Worm (Caenorhabditis elegans) whole organism, L2 larva: ENCODE data around the gene clc-4.

Experiments used
- C34F6.9 ChIP-seq: fragments of 150-350 bp; optimal IDR thresholded peaks from 2 replicates; lab custom pipeline; 2014; ENCODE audit warnings: missing biosample characterization, missing genetic modification characterization
- F13H6.1 ChIP-seq: sonication (generic microtip); optimal IDR thresholded peaks from 2 replicates; lab custom pipeline; 2016; ENCODE audit warnings: missing genetic modification characterization, missing compliant biosample characterization
- R02D3.7 ChIP-seq: fragments of 150-350 bp; optimal IDR thresholded peaks from 2 replicates; lab custom pipeline; 2014; ENCODE audit warnings: missing biosample characterization, missing genetic modification characterization
- Y55F3AM.14 ChIP-seq: fragments of 200-800 bp; sonication (Bioruptor generic); optimal IDR thresholded peaks from 2 replicates; lab custom pipeline; 2018; ENCODE audit warnings: mild to moderate bottlenecking, missing genetic modification characterization, missing compliant biosample characterization
- ZK546.5 ChIP-seq: sonication (generic microtip); optimal IDR thresholded peaks from 2 replicates; lab custom pipeline; 2017; ENCODE audit warnings: missing biosample characterization, missing genetic modification characterization
- alr-1 ChIP-seq: fragments of 150-350 bp; optimal IDR thresholded peaks from 2 replicates; lab custom pipeline; 2014; ENCODE audit warnings: missing biosample characterization, missing genetic modification characterization
- aly-2 ChIP-seq: fragments of 150-350 bp; optimal IDR thresholded peaks from 2 replicates; lab custom pipeline; 2014; ENCODE audit warnings: missing biosample characterization, missing genetic modification characterization
- ama-1 ChIP-seq: fragments of 150-350 bp; optimal IDR thresholded peaks from 2 replicates; lab custom pipeline; 2018; ENCODE audit warnings: inconsistent platforms
- ceh-16 ChIP-seq: fragments of 150-350 bp; optimal IDR thresholded peaks from 2 replicates; lab custom pipeline; 2014; ENCODE audit warnings: missing biosample characterization, missing genetic modification characterization
- ceh-82 ChIP-seq: fragments of 150-350 bp; optimal IDR thresholded peaks from 2 replicates; lab custom pipeline; 2014; ENCODE audit warnings: missing biosample characterization, missing genetic modification characterization
- crh-2 ChIP-seq: sonication (generic microtip); optimal IDR thresholded peaks from 2 replicates; lab custom pipeline; 2017; ENCODE audit warnings: missing biosample characterization, missing genetic modification characterization
- dmd-4 ChIP-seq: sonication (generic microtip); optimal IDR thresholded peaks from 2 replicates; lab custom pipeline; 2017; ENCODE audit warnings: missing biosample characterization, missing genetic modification characterization
- egl-27 ChIP-seq: sonication (generic microtip); optimal IDR thresholded peaks from 3 replicates; lab custom pipeline; 2017; ENCODE audit warnings: missing biosample characterization, missing genetic modification reagents, missing genetic modification characterization
- elt-1 ChIP-seq: fragments of 150-350 bp; optimal IDR thresholded peaks from 2 replicates; lab custom pipeline; 2014; ENCODE audit warnings: missing biosample characterization, missing genetic modification characterization
- elt-3 ChIP-seq: sonication (generic microtip); optimal IDR thresholded peaks from 2 replicates; lab custom pipeline; 2017; ENCODE audit warnings: missing biosample characterization, missing genetic modification characterization
- fos-1 ChIP-seq: fragments of 150-350 bp; optimal IDR thresholded peaks from 2 replicates; lab custom pipeline; 2014; ENCODE audit warnings: missing biosample characterization, missing genetic modification characterization
- gmeb-1 ChIP-seq: fragments of 150-350 bp; optimal IDR thresholded peaks from 2 replicates; lab custom pipeline; 2014; ENCODE audit warnings: missing biosample characterization, missing genetic modification characterization
- lin-11 ChIP-seq: fragments of 150-350 bp; sonication (generic microtip); optimal IDR thresholded peaks from 2 replicates; lab custom pipeline; 2014; ENCODE audit warnings: missing biosample characterization, missing genetic modification characterization, inconsistent platforms, mixed read lengths
- lin-13 ChIP-seq: fragments of 150-350 bp; optimal IDR thresholded peaks from 2 replicates; lab custom pipeline; 2014; ENCODE audit warnings: missing biosample characterization, missing genetic modification reagents, missing genetic modification characterization
- lin-39 ChIP-seq: fragments of 150-350 bp; optimal IDR thresholded peaks from 2 replicates; lab custom pipeline; 2014; ENCODE audit warnings: missing biosample characterization, missing genetic modification reagents, missing genetic modification characterization
- lsy-2 ChIP-seq, 2 experiments: fragments of 150-350 bp in 1 of 2; sonication (generic microtip) in 1 of 2; optimal IDR thresholded peaks; 2 replicates each; lab custom pipeline; 2014 to 2017; ENCODE audit warnings: missing biosample characterization in 2 of 2, missing genetic modification characterization in 2 of 2
- mab-5 ChIP-seq: fragments of 150-350 bp; optimal IDR thresholded peaks from 2 replicates; lab custom pipeline; 2014; ENCODE audit warnings: missing biosample characterization, missing genetic modification characterization
- mbf-1 ChIP-seq: sonication (generic microtip); optimal IDR thresholded peaks from 2 replicates; lab custom pipeline; 2017; ENCODE audit warnings: missing biosample characterization, missing genetic modification characterization
- mdl-1 ChIP-seq, 2 experiments: fragments of 150-350 bp in 1 of 2; sonication (generic microtip) in 1 of 2; optimal IDR thresholded peaks; 2 replicates each; lab custom pipeline; 2017; ENCODE audit warnings: missing biosample characterization in 2 of 2, missing genetic modification characterization in 2 of 2
- nhr-10 ChIP-seq: sonication (generic microtip); optimal IDR thresholded peaks from 2 replicates; lab custom pipeline; 2017; ENCODE audit warnings: missing biosample characterization, missing genetic modification characterization
- nhr-11 ChIP-seq: fragments of 150-350 bp; optimal IDR thresholded peaks from 2 replicates; lab custom pipeline; 2014; ENCODE audit warnings: missing biosample characterization, missing genetic modification characterization
- nhr-12 ChIP-seq: fragments of 150-350 bp; optimal IDR thresholded peaks from 2 replicates; lab custom pipeline; 2014; ENCODE audit warnings: missing biosample characterization, missing genetic modification characterization
- nhr-129 ChIP-seq: fragments of 150-350 bp; optimal IDR thresholded peaks from 2 replicates; lab custom pipeline; 2014; ENCODE audit warnings: missing biosample characterization, missing genetic modification characterization
- nhr-21 ChIP-seq: fragments of 150-350 bp; optimal IDR thresholded peaks from 2 replicates; lab custom pipeline; 2014; ENCODE audit warnings: missing biosample characterization, missing genetic modification characterization
- nhr-23 ChIP-seq: fragments of 150-350 bp; optimal IDR thresholded peaks from 2 replicates; lab custom pipeline; 2014; ENCODE audit warnings: missing biosample characterization, missing genetic modification reagents, missing genetic modification characterization
- nhr-237 ChIP-seq: fragments of 150-350 bp; optimal IDR thresholded peaks from 2 replicates; lab custom pipeline; 2014; ENCODE audit warnings: missing biosample characterization, missing genetic modification characterization
- nhr-25 ChIP-seq: fragments of 150-350 bp; sonication (generic microtip); optimal IDR thresholded peaks from 3 replicates; lab custom pipeline; 2014; ENCODE audit warnings: missing biosample characterization, missing genetic modification characterization
- nhr-6 ChIP-seq: fragments of 150-350 bp; optimal IDR thresholded peaks from 2 replicates; lab custom pipeline; 2014; ENCODE audit warnings: missing biosample characterization, missing genetic modification characterization
- nhr-77 ChIP-seq: fragments of 150-350 bp; optimal IDR thresholded peaks from 2 replicates; lab custom pipeline; 2014; ENCODE audit warnings: missing biosample characterization, missing genetic modification characterization
- peb-1 ChIP-seq: fragments of 150-350 bp; optimal IDR thresholded peaks from 2 replicates; lab custom pipeline; 2014; ENCODE audit warnings: missing biosample characterization, missing genetic modification characterization
- sem-4 ChIP-seq: fragments of 150-350 bp; optimal IDR thresholded peaks from 2 replicates; lab custom pipeline; 2014; ENCODE audit warnings: missing biosample characterization, missing genetic modification reagents, missing genetic modification characterization
- skn-1 ChIP-seq: sonication (generic microtip); optimal IDR thresholded peaks from 2 replicates; lab custom pipeline; 2017; ENCODE audit warnings: missing biosample characterization, missing genetic modification characterization
- sma-3 ChIP-seq: sonication (generic microtip); optimal IDR thresholded peaks from 2 replicates; lab custom pipeline; 2016; ENCODE audit warnings: missing genetic modification reagents, missing genetic modification characterization, missing compliant biosample characterization
- sma-9 ChIP-seq, 2 experiments: fragments of 150-350 bp in 1 of 2; sonication (generic microtip) in 1 of 2; optimal IDR thresholded peaks; 2 replicates each; lab custom pipeline; 2014 to 2016; ENCODE audit warnings: missing genetic modification characterization in 2 of 2, mild to moderate bottlenecking in 1 of 2, missing biosample characterization in 1 of 2, missing compliant biosample characterization in 1 of 2, missing genetic modification reagents in 1 of 2, moderate library complexity in 1 of 2
- snpc-4 ChIP-seq: fragments of 150-350 bp; optimal IDR thresholded peaks from 2 replicates; lab custom pipeline; 2014; ENCODE audit warnings: missing biosample characterization, missing genetic modification characterization
- unc-39 ChIP-seq: fragments of 150-350 bp; optimal IDR thresholded peaks from 2 replicates; lab custom pipeline; 2014; ENCODE audit warnings: missing biosample characterization, missing genetic modification characterization
- unc-55 ChIP-seq: fragments of 150-350 bp; sonication (generic microtip); optimal IDR thresholded peaks from 3 replicates; lab custom pipeline; 2014; ENCODE audit warnings: missing biosample characterization, missing genetic modification reagents, missing genetic modification characterization
- unc-62 ChIP-seq: fragments of 150-350 bp; optimal IDR thresholded peaks from 2 replicates; lab custom pipeline; 2014; ENCODE audit warnings: missing biosample characterization, missing genetic modification reagents, missing genetic modification characterization
- zag-1 ChIP-seq: fragments of 150-350 bp; optimal IDR thresholded peaks from 2 replicates; lab custom pipeline; 2014; ENCODE audit warnings: missing biosample characterization, missing genetic modification characterization
- ztf-1 ChIP-seq: fragments of 200-800 bp; sonication (Bioruptor generic); conservative IDR thresholded peaks from 2 replicates; pipeline ENCODE4 v1.3.6; 2022; ENCODE audit warnings: missing genetic modification characterization, missing compliant biosample characterization
- ztf-11 ChIP-seq: sonication (generic microtip); optimal IDR thresholded peaks from 2 replicates; lab custom pipeline; 2017; ENCODE audit warnings: missing biosample characterization, missing genetic modification characterization
- ztf-4 ChIP-seq: fragments of 150-350 bp; optimal IDR thresholded peaks from 2 replicates; lab custom pipeline; 2014; ENCODE audit warnings: missing biosample characterization, missing genetic modification characterization

The clc-4 gene

ce11 chrX:10766966-10767644, 16.6 kb downstream of the clc-4 start:
- no peak for TF ChIP-seq lin-11
- no peak for TF ChIP-seq dmd-4 (tag; lab: Kevin White, UChicago)
- TF ChIP-seq mdl-1 (tag; optimal IDR thresholded peaks at IDR 0.05; lab: Kevin White, UChicago) = peak in 1 of 2 experiments; percentile 24
- no peak for TF ChIP-seq nhr-10 (tag; lab: Kevin White, UChicago)
- no peak for TF ChIP-seq unc-55 (GFP tag; lab: Kevin White, UChicago)
- TF ChIP-seq F13H6.1 = peak; percentile 76
- TF ChIP-seq R02D3.7 (tag; lab: Kevin White, UChicago) = no peak
- TF ChIP-seq C34F6.9 (tag; lab: Kevin White, UChicago) = peak; percentile 1
- no peak for TF ChIP-seq ama-1 (lab: Kevin White, UChicago)
- no peak for TF ChIP-seq nhr-77
- no peak for TF ChIP-seq ztf-1 (GFP tag; lab: Robert Waterston, UW)
- no peak for TF ChIP-seq mbf-1 (tag; lab: Kevin White, UChicago)
- peak; percentile 30 for TF ChIP-seq nhr-129
- TF ChIP-seq elt-1 (tag; lab: Kevin White, UChicago) = no peak
- no peak for TF ChIP-seq skn-1 (tag; lab: Kevin White, UChicago)
- TF ChIP-seq egl-27 (tag; lab: Kevin White, UChicago) = no peak
- no peak for TF ChIP-seq mab-5 (tag; lab: Kevin White, UChicago)
- no peak for TF ChIP-seq unc-39 (tag; lab: Kevin White, UChicago)
- TF ChIP-seq nhr-21 (tag; lab: Kevin White, UChicago) = no peak
- TF ChIP-seq unc-62 (GFP tag; lab: Kevin White, UChicago) = no peak
- TF ChIP-seq nhr-23 = no peak
- TF ChIP-seq ztf-11 = no peak
- TF ChIP-seq lin-13 (GFP tag; lab: Kevin White, UChicago) = peak; percentile 48
- no peak for TF ChIP-seq ceh-82 (tag; lab: Kevin White, UChicago)
- no peak for TF ChIP-seq nhr-237 (tag; lab: Kevin White, UChicago)
- no peak for TF ChIP-seq nhr-11 (tag; lab: Kevin White, UChicago)
- TF ChIP-seq ztf-4 (tag; lab: Kevin White, UChicago) = no peak
- no peak for TF ChIP-seq ZK546.5 (tag; lab: Kevin White, UChicago)
- TF ChIP-seq Y55F3AM.14 = no peak
- peak; percentile 22 for TF ChIP-seq sma-9 (GFP tag; optimal IDR thresholded peaks at IDR 0.05; lab: Kevin White, UChicago)
- TF ChIP-seq sma-9 (tag; optimal IDR thresholded peaks at IDR 0.05; lab: Kevin White, UChicago) = no peak
- TF ChIP-seq, all 48 proteins: peak for 6

ce11 chrX:10766123-10766622, 17.5 kb downstream of the clc-4 start:
- TF ChIP-seq nhr-237 (tag; lab: Kevin White, UChicago) = peak; percentile 60
- TF ChIP-seq sma-3 (GFP tag; lab: Kevin White, UChicago) = peak; percentile 98
- peak; percentile 95 for TF ChIP-seq zag-1 (tag; lab: Kevin White, UChicago)
- TF ChIP-seq nhr-12 = peak; percentile 44
- TF ChIP-seq elt-3 = no peak
- TF ChIP-seq nhr-25 = peak; percentile 95
- TF ChIP-seq nhr-21 (tag; lab: Kevin White, UChicago) = peak; percentile 97
- peak; percentile 98 for TF ChIP-seq nhr-6 (tag; lab: Kevin White, UChicago)
- no peak for TF ChIP-seq skn-1 (tag; lab: Kevin White, UChicago)
- peak; percentile 93 for TF ChIP-seq unc-55 (GFP tag; lab: Kevin White, UChicago)
- peak; percentile 94 for TF ChIP-seq unc-62 (GFP tag; lab: Kevin White, UChicago)
- peak; percentile 85 for TF ChIP-seq snpc-4 (tag; lab: Kevin White, UChicago)
- peak; percentile 94 for TF ChIP-seq mab-5 (tag; lab: Kevin White, UChicago)
- peak; percentile 83 for TF ChIP-seq nhr-10 (tag; lab: Kevin White, UChicago)
- TF ChIP-seq egl-27 (tag; lab: Kevin White, UChicago) = peak; percentile 99
- TF ChIP-seq nhr-11 (tag; lab: Kevin White, UChicago) = no peak
- peak; percentile 95 for TF ChIP-seq lin-11
- peak; percentile 89 for TF ChIP-seq ceh-16 (tag; lab: Kevin White, UChicago)
- no peak for TF ChIP-seq mbf-1 (tag; lab: Kevin White, UChicago)
- TF ChIP-seq gmeb-1 = peak; percentile 73
- TF ChIP-seq F13H6.1 = peak; percentile 100
- TF ChIP-seq sem-4 (tag; lab: Kevin White, UChicago) = peak; percentile 95
- peak; percentile 29 for TF ChIP-seq ceh-82 (tag; lab: Kevin White, UChicago)
- no peak for TF ChIP-seq aly-2 (tag; lab: Kevin White, UChicago)
- TF ChIP-seq unc-39 (tag; lab: Kevin White, UChicago) = no peak
- TF ChIP-seq lsy-2 (tag; optimal IDR thresholded peaks at IDR 0.05; lab: Kevin White, UChicago) = peak; percentile 62 to 94
- TF ChIP-seq crh-2 (tag; lab: Kevin White, UChicago) = peak; percentile 97
- TF ChIP-seq ama-1 (lab: Kevin White, UChicago) = peak; percentile 66
- peak; percentile 89 for TF ChIP-seq lin-13 (GFP tag; lab: Kevin White, UChicago)
- TF ChIP-seq C34F6.9 (tag; lab: Kevin White, UChicago) = peak; percentile 98
- peak; percentile 99 for TF ChIP-seq fos-1 (tag; lab: Kevin White, UChicago)
- TF ChIP-seq ztf-1 (GFP tag; lab: Robert Waterston, UW) = no peak
- peak; percentile 73 for TF ChIP-seq peb-1 (tag; lab: Kevin White, UChicago)
- peak; percentile 90 for TF ChIP-seq ztf-4 (tag; lab: Kevin White, UChicago)
- TF ChIP-seq lin-39 (tag; lab: Kevin White, UChicago) = peak; percentile 85
- TF ChIP-seq nhr-77 = peak; percentile 69
- peak; percentile 19 for TF ChIP-seq ZK546.5 (tag; lab: Kevin White, UChicago)
- no peak for TF ChIP-seq alr-1 (tag; lab: Kevin White, UChicago)
- TF ChIP-seq ztf-11 = no peak
- TF ChIP-seq elt-1 (tag; lab: Kevin White, UChicago) = peak; percentile 75
- no peak for TF ChIP-seq dmd-4 (tag; lab: Kevin White, UChicago)
- peak; percentile 94 to 97 for TF ChIP-seq mdl-1 (tag; optimal IDR thresholded peaks at IDR 0.05; lab: Kevin White, UChicago)
